ENCODE assay signal across 5 fruit fly cellular contexts in genomic region chrX:10515323-10515853, dm6.
A peak's percentile ranks its signal among the peaks of the same experiment; 100 is the strongest.
TF ChIP-seq lines count a peak whose summit lies in the region.

No protein-coding gene starts in this region.

- no peak for TF ChIP-seq CTCF in whole organism, embryonic (GFP tag; optimal IDR thresholded peaks at IDR 0.05; lab: Kevin White, UChicago)

TF ChIP-seq in whole organism, adult, 20 proteins besides CTCF, POLR2A, EP300 and RAD21:
- peak; percentile 30 for TF ChIP-seq bab1 (GFP tag; optimal IDR thresholded peaks at IDR 0.05; lab: Kevin White, UChicago)
- peak; percentile 27 for TF ChIP-seq kay (GFP tag; lab: Kevin White, UChicago; ENCODE audit: borderline replicate concordance)
- TF ChIP-seq tj (GFP tag; optimal IDR thresholded peaks at IDR 0.05; lab: Kevin White, UChicago) = peak; percentile 33
- TF ChIP-seq Clk (GFP tag; optimal IDR thresholded peaks at IDR 0.05; lab: Kevin White, UChicago) = no peak

TF ChIP-seq in whole organism, embryonic, 481 proteins besides CTCF, POLR2A, EP300 and RAD21 (continues in another document):
- TF ChIP-seq CG4854 (GFP tag; optimal IDR thresholded peaks at IDR 0.05; lab: Kevin White, UChicago) (no peak), nmo (GFP tag; optimal IDR thresholded peaks at IDR 0.05; lab: Kevin White, UChicago) (peak; percentile 71), CG33557 (GFP tag; optimal IDR thresholded peaks at IDR 0.05; lab: Kevin White, UChicago) (peak; percentile 29), zfh2 (GFP tag; optimal IDR thresholded peaks at IDR 0.05; lab: Kevin White, UChicago) (no peak), hb (GFP tag; IDR thresholded peaks at IDR 0.05; lab: Robert Waterston, UW; ENCODE audit: partially characterized antibody) (no peak), CG12071 (GFP tag; optimal IDR thresholded peaks at IDR 0.05; lab: Kevin White, UChicago) (no peak), CG2889 (GFP tag; IDR thresholded peaks at IDR 0.05; lab: Robert Waterston, UW) (no peak), CG17912 (GFP tag; optimal IDR thresholded peaks at IDR 0.05; lab: Kevin White, UChicago) (no peak), Bdp1 (GFP tag; optimal IDR thresholded peaks at IDR 0.05; lab: Kevin White, UChicago) (peak; percentile 13), NFAT (GFP tag; IDR thresholded peaks at IDR 0.05; lab: Robert Waterston, UW) (no peak), CG6854 (GFP tag; optimal IDR thresholded peaks at IDR 0.05; lab: Kevin White, UChicago) (no peak), prd (optimal IDR thresholded peaks at IDR 0.05; lab: Kevin White, UChicago) (no peak), prd (GFP tag; IDR thresholded peaks at IDR 0.05; lab: Robert Waterston, UW) (peak; percentile 96), zen (tag; optimal IDR thresholded peaks at IDR 0.05; lab: Kevin White, UChicago) (peak; percentile 96), unc-4 (GFP tag; IDR thresholded peaks at IDR 0.05; lab: Robert Waterston, UW; ENCODE audit: partially characterized antibody) (no peak), CG7271 (tag; optimal IDR thresholded peaks at IDR 0.05; lab: Kevin White, UChicago) (peak; percentile 87), CG14441 (GFP tag; IDR thresholded peaks at IDR 0.05; lab: Robert Waterston, UW) (0 out of 2 replicates have a peak, but pooled peaks have one; percentile 16), kah (GFP tag; optimal IDR thresholded peaks at IDR 0.05; lab: Kevin White, UChicago) (no peak), row (GFP tag; IDR thresholded peaks at IDR 0.05; lab: Robert Waterston, UW) (peak; percentile 59), CG31224 (GFP tag; IDR thresholded peaks at IDR 0.05; lab: Robert Waterston, UW) (peak; percentile 23; the same call in 1 of the 2 replicates), tx (GFP tag; optimal IDR thresholded peaks at IDR 0.05; lab: Kevin White, UChicago) (no peak), CG2678 (tag; optimal IDR thresholded peaks at IDR 0.05; lab: Kevin White, UChicago) (peak; percentile 56)

TF ChIP-seq in whole organism, prepupa, 60 proteins besides CTCF, POLR2A, EP300 and RAD21 (continues in another document):
- TF ChIP-seq Hr38 (GFP tag; optimal IDR thresholded peaks at IDR 0.05; lab: Kevin White, UChicago) (no peak), Eip93F (GFP tag; optimal IDR thresholded peaks at IDR 0.05; lab: Kevin White, UChicago) (no peak), salr (GFP tag; optimal IDR thresholded peaks at IDR 0.05; lab: Kevin White, UChicago) (peak; percentile 33 to 46), CG6808 (GFP tag; optimal IDR thresholded peaks at IDR 0.05; lab: Kevin White, UChicago) (peak; percentile 39), CG11762 (GFP tag; optimal IDR thresholded peaks at IDR 0.05; lab: Kevin White, UChicago; ENCODE audit: insufficient read depth) (no peak), CG32006 (GFP tag; optimal IDR thresholded peaks at IDR 0.05; lab: Kevin White, UChicago) (peak; percentile 69), vri (GFP tag; optimal IDR thresholded peaks at IDR 0.05; lab: Kevin White, UChicago) (no peak), pdm3 (GFP tag; optimal IDR thresholded peaks at IDR 0.05; lab: Kevin White, UChicago) (peak; percentile 55), CG10669 (GFP tag; optimal IDR thresholded peaks at IDR 0.05; lab: Kevin White, UChicago) (peak; percentile 65), topi (GFP tag; optimal IDR thresholded peaks at IDR 0.05; lab: Kevin White, UChicago) (peak; percentile 42), CG10631 (GFP tag; optimal IDR thresholded peaks at IDR 0.05; lab: Kevin White, UChicago) (peak; percentile 53), CG8319 (GFP tag; optimal IDR thresholded peaks at IDR 0.05; lab: Kevin White, UChicago) (no peak), CG31627 (GFP tag; optimal IDR thresholded peaks at IDR 0.05; lab: Kevin White, UChicago) (peak; percentile 22), CG1621 (tag; optimal IDR thresholded peaks at IDR 0.05; lab: Kevin White, UChicago) (peak; percentile 36), dac (GFP tag; optimal IDR thresholded peaks at IDR 0.05; lab: Kevin White, UChicago) (no peak), Met (GFP tag; optimal IDR thresholded peaks at IDR 0.05; lab: Kevin White, UChicago) (peak; percentile 38), CG3919 (GFP tag; optimal IDR thresholded peaks at IDR 0.05; lab: Kevin White, UChicago) (peak; percentile 63), achi (GFP tag; optimal IDR thresholded peaks at IDR 0.05; lab: Kevin White, UChicago) (peak; percentile 17), CG3032 (tag; optimal IDR thresholded peaks at IDR 0.05; lab: Kevin White, UChicago) (peak; percentile 63), OdsH (GFP tag; optimal IDR thresholded peaks at IDR 0.05; lab: Kevin White, UChicago) (peak; percentile 22), Sox15 (GFP tag; optimal IDR thresholded peaks at IDR 0.05; lab: Kevin White, UChicago) (peak; percentile 4), fd59A (GFP tag; optimal IDR thresholded peaks at IDR 0.05; lab: Kevin White, UChicago) (peak; percentile 47)

TF ChIP-seq in whole organism, pupa, 21 proteins besides CTCF, POLR2A, EP300 and RAD21:
- TF ChIP-seq CG17806 (tag; optimal IDR thresholded peaks at IDR 0.05; lab: Kevin White, UChicago) = peak; percentile 49
- peak; percentile 75 for TF ChIP-seq fd96Ca (GFP tag; IDR thresholded peaks at IDR 0.05; lab: Robert Waterston, UW)
- TF ChIP-seq CG8159 (tag; optimal IDR thresholded peaks at IDR 0.05; lab: Kevin White, UChicago) = peak; percentile 64
- TF ChIP-seq CG15710 (tag; optimal IDR thresholded peaks at IDR 0.05; lab: Kevin White, UChicago) = peak; percentile 53
- TF ChIP-seq CG10348 (GFP tag; IDR thresholded peaks at IDR 0.05; lab: Robert Waterston, UW) = no peak
- TF ChIP-seq Ets98B (GFP tag; IDR thresholded peaks at IDR 0.05; lab: Robert Waterston, UW) = peak; percentile 67
- TF ChIP-seq gl (tag; optimal IDR thresholded peaks at IDR 0.05; lab: Kevin White, UChicago) = no peak
- TF ChIP-seq D1 (tag; optimal IDR thresholded peaks at IDR 0.05; lab: Kevin White, UChicago) = no peak
- TF ChIP-seq CG14655 (GFP tag; optimal IDR thresholded peaks at IDR 0.05; lab: Kevin White, UChicago) = peak; percentile 59
- TF ChIP-seq CG8301 (tag; optimal IDR thresholded peaks at IDR 0.05; lab: Kevin White, UChicago) = peak; percentile 43
- peak; percentile 41; the same call in 1 of the 2 replicates for TF ChIP-seq CG12605 (GFP tag; IDR thresholded peaks at IDR 0.05; lab: Robert Waterston, UW)
- peak; percentile 80 for TF ChIP-seq CG4496 (GFP tag; IDR thresholded peaks at IDR 0.05; lab: Robert Waterston, UW)
- peak; percentile 43 for TF ChIP-seq CG34367 (tag; optimal IDR thresholded peaks at IDR 0.05; lab: Kevin White, UChicago)
- peak; percentile 54 for TF ChIP-seq CG9948 (tag; optimal IDR thresholded peaks at IDR 0.05; lab: Kevin White, UChicago)
- TF ChIP-seq CG13204 (GFP tag; optimal IDR thresholded peaks at IDR 0.05; lab: Kevin White, UChicago) = no peak
- peak; percentile 74 for TF ChIP-seq Pif1A (GFP tag; optimal IDR thresholded peaks at IDR 0.05; lab: Kevin White, UChicago)
- TF ChIP-seq CG32121 (GFP tag; IDR thresholded peaks at IDR 0.05; lab: Robert Waterston, UW) = peak; percentile 61
- no peak for TF ChIP-seq EcR (GFP tag; optimal IDR thresholded peaks at IDR 0.05; lab: Kevin White, UChicago)
- peak; percentile 46 for TF ChIP-seq Pif1B (GFP tag; optimal IDR thresholded peaks at IDR 0.05; lab: Kevin White, UChicago)
TF ChIP-seq in whole organism, pupa: peak in this region for 14.

TF ChIP-seq in whole organism, wandering third instar larva, 38 proteins besides CTCF, POLR2A, EP300 and RAD21:
- no peak for TF ChIP-seq Myc (optimal IDR thresholded peaks at IDR 0.05; lab: Kevin White, UChicago)
- peak; percentile 28 for TF ChIP-seq HLH106 (tag; optimal IDR thresholded peaks at IDR 0.05; lab: Kevin White, UChicago)
- no peak for TF ChIP-seq N (GFP tag; optimal IDR thresholded peaks at IDR 0.05; lab: Kevin White, UChicago)
- no peak for TF ChIP-seq Hr78 (GFP tag; optimal IDR thresholded peaks at IDR 0.05; lab: Kevin White, UChicago)
- peak; percentile 16 for TF ChIP-seq Sp1 (GFP tag; optimal IDR thresholded peaks at IDR 0.05; lab: Kevin White, UChicago)
- no peak for TF ChIP-seq ey (GFP tag; optimal IDR thresholded peaks at IDR 0.05; lab: Kevin White, UChicago)
- peak in 1 of 2 experiments; percentile 37 for TF ChIP-seq foxo (GFP tag; optimal IDR thresholded peaks at IDR 0.05; lab: Kevin White, UChicago)
- no peak for TF ChIP-seq sv (GFP tag; optimal IDR thresholded peaks at IDR 0.05; lab: Kevin White, UChicago)
- peak; percentile 14 for TF ChIP-seq fru (GFP tag; optimal IDR thresholded peaks at IDR 0.05; lab: Kevin White, UChicago)
TF ChIP-seq in whole organism, wandering third instar larva: peak in this region for 4.
